Worm (Caenorhabditis elegans): ENCODE data around the gene zmp-5.

ce11 chrX:12630556-12630955 is 16.4 kb upstream of the zmp-5 start:
- TF ChIP-seq zag-1 (tag; optimal IDR thresholded peaks at IDR 0.05): no peak
- no peak for TF ChIP-seq lin-39 (tag; optimal IDR thresholded peaks at IDR 0.05)
- no peak for TF ChIP-seq nhr-77 (tag; optimal IDR thresholded peaks at IDR 0.05)
- peak; percentile 73 for TF ChIP-seq blmp-1 (tag; optimal IDR thresholded peaks at IDR 0.05; ENCODE audit: insufficient read depth)
- TF ChIP-seq mdl-1 (tag; optimal IDR thresholded peaks at IDR 0.05): peak; percentile 51 to 61
- no peak for TF ChIP-seq elt-1 (tag; optimal IDR thresholded peaks at IDR 0.05)
- TF ChIP-seq ceh-82 (tag; optimal IDR thresholded peaks at IDR 0.05): no peak
- TF ChIP-seq ama-1 (optimal IDR thresholded peaks at IDR 0.05): no peak
- TF ChIP-seq aly-2 (tag; optimal IDR thresholded peaks at IDR 0.05): no peak
- no peak for TF ChIP-seq unc-39 (tag; optimal IDR thresholded peaks at IDR 0.05)

Data from whole organism, L2 larva.